Worm (Caenorhabditis elegans): ENCODE results near the gene crls-1.

Gene crls-1

ce11 chrIII:941958-942357 is 32.3 kb upstream of the crls-1 start:
- no peak for TF ChIP-seq B0310.2 (tag; optimal IDR thresholded peaks at IDR 0.05)
- no peak for TF ChIP-seq scrt-1 (GFP tag; IDR thresholded peaks at IDR 0.05)
- TF ChIP-seq hmbx-1 (tag; optimal IDR thresholded peaks at IDR 0.05) = no peak
- TF ChIP-seq F13C5.2 (tag; optimal IDR thresholded peaks at IDR 0.05) = no peak
- no peak for TF ChIP-seq hnd-1 (tag; optimal IDR thresholded peaks at IDR 0.05)
- TF ChIP-seq tbx-37 (GFP tag; conservative IDR thresholded peaks at IDR 0.05) = no peak
- no peak for TF ChIP-seq ets-7 (tag; optimal IDR thresholded peaks at IDR 0.05)
- no peak for TF ChIP-seq hmg-4 (GFP tag; optimal IDR thresholded peaks at IDR 0.05)
- TF ChIP-seq tbx-11 (GFP tag; IDR thresholded peaks at IDR 0.05) = no peak
- no peak for TF ChIP-seq tra-4 (tag; optimal IDR thresholded peaks at IDR 0.05)
- TF ChIP-seq ceh-13 (GFP tag; optimal IDR thresholded peaks at IDR 0.05) = no peak
- TF ChIP-seq aly-1 (tag; optimal IDR thresholded peaks at IDR 0.05) = no peak
- no peak for TF ChIP-seq ama-1 (optimal IDR thresholded peaks at IDR 0.05)
- TF ChIP-seq pes-1 (GFP tag; IDR thresholded peaks at IDR 0.05) = no peak
- TF ChIP-seq sea-1 (GFP tag; conservative IDR thresholded peaks at IDR 0.05) = no peak
- TF ChIP-seq flt-1 (GFP tag; IDR thresholded peaks at IDR 0.05) = no peak
- no peak for TF ChIP-seq ceh-36 (tag; optimal IDR thresholded peaks at IDR 0.05)

ce11 chrIII:938569-938968 is 28.9 kb upstream of the crls-1 start, which contains the start of gene fbxa-22:
Gene fbxa-22 (plus strand): TSS chrIII:938869.
- no peak for TF ChIP-seq scrt-1 (GFP tag; IDR thresholded peaks at IDR 0.05)
- no peak for TF ChIP-seq pes-1 (GFP tag; IDR thresholded peaks at IDR 0.05)
- no peak for TF ChIP-seq tbx-11 (GFP tag; IDR thresholded peaks at IDR 0.05)
- TF ChIP-seq aly-1 (tag; optimal IDR thresholded peaks at IDR 0.05) = no peak

ce11 chrIII:937961-938360 is 28.3 kb upstream of the crls-1 start, which contains the start of gene fbxa-56:
Gene fbxa-56 (minus strand): TSS chrIII:938061.
- TF ChIP-seq ama-1 (optimal IDR thresholded peaks at IDR 0.05) (no peak), F13C5.2 (tag; optimal IDR thresholded peaks at IDR 0.05) (no peak), ceh-36 (tag; optimal IDR thresholded peaks at IDR 0.05) (no peak), flt-1 (GFP tag; IDR thresholded peaks at IDR 0.05) (no peak), tbx-37 (GFP tag; conservative IDR thresholded peaks at IDR 0.05) (no peak), ceh-13 (GFP tag; optimal IDR thresholded peaks at IDR 0.05) (no peak), scrt-1 (GFP tag; IDR thresholded peaks at IDR 0.05) (no peak), hmbx-1 (tag; optimal IDR thresholded peaks at IDR 0.05) (no peak), tra-4 (tag; optimal IDR thresholded peaks at IDR 0.05) (no peak), sea-1 (GFP tag; conservative IDR thresholded peaks at IDR 0.05) (no peak), tbx-11 (GFP tag; IDR thresholded peaks at IDR 0.05) (no peak), aly-1 (tag; optimal IDR thresholded peaks at IDR 0.05) (no peak)

- no peak for TF ChIP-seq tra-4 (tag; optimal IDR thresholded peaks at IDR 0.05)
- no peak for TF ChIP-seq hmbx-1 (tag; optimal IDR thresholded peaks at IDR 0.05)
- no peak for TF ChIP-seq flt-1 (GFP tag; IDR thresholded peaks at IDR 0.05)
- TF ChIP-seq pes-1 (GFP tag; IDR thresholded peaks at IDR 0.05) = no peak
- no peak for TF ChIP-seq sea-1 (GFP tag; conservative IDR thresholded peaks at IDR 0.05)
- no peak for TF ChIP-seq hnd-1 (tag; optimal IDR thresholded peaks at IDR 0.05)
- no peak for TF ChIP-seq tbx-11 (GFP tag; IDR thresholded peaks at IDR 0.05)
- TF ChIP-seq ceh-13 (GFP tag; optimal IDR thresholded peaks at IDR 0.05) = no peak
These were observed 26.4 kb upstream of the crls-1 start, which contains the start of gene fbxa-55 for ce11 chrIII:936037-936507. Gene fbxa-55 (minus strand): TSS chrIII:936087.

- TF ChIP-seq tra-4 (tag; optimal IDR thresholded peaks at IDR 0.05) (peak; percentile 32), hmbx-1 (tag; optimal IDR thresholded peaks at IDR 0.05) (peak; percentile 90), hnd-1 (tag; optimal IDR thresholded peaks at IDR 0.05) (peak; percentile 94), ets-7 (tag; optimal IDR thresholded peaks at IDR 0.05) (peak; percentile 94), aly-1 (tag; optimal IDR thresholded peaks at IDR 0.05) (peak; percentile 84), ceh-36 (tag; optimal IDR thresholded peaks at IDR 0.05) (peak; percentile 85), F13C5.2 (tag; optimal IDR thresholded peaks at IDR 0.05) (peak; percentile 81), B0310.2 (tag; optimal IDR thresholded peaks at IDR 0.05) (peak; percentile 9)
These were observed 21.7 kb upstream of the crls-1 start for ce11 chrIII:931405-931804.

- TF ChIP-seq hmbx-1 (tag; optimal IDR thresholded peaks at IDR 0.05) (no peak), hmg-4 (GFP tag; optimal IDR thresholded peaks at IDR 0.05) (no peak), aly-1 (tag; optimal IDR thresholded peaks at IDR 0.05) (no peak), hnd-1 (tag; optimal IDR thresholded peaks at IDR 0.05) (no peak), flt-1 (GFP tag; IDR thresholded peaks at IDR 0.05) (no peak), tra-4 (tag; optimal IDR thresholded peaks at IDR 0.05) (no peak), scrt-1 (GFP tag; IDR thresholded peaks at IDR 0.05) (no peak), tbx-11 (GFP tag; IDR thresholded peaks at IDR 0.05) (no peak), sea-1 (GFP tag; conservative IDR thresholded peaks at IDR 0.05) (no peak), ceh-36 (tag; optimal IDR thresholded peaks at IDR 0.05) (no peak), pes-1 (GFP tag; IDR thresholded peaks at IDR 0.05) (no peak), F13C5.2 (tag; optimal IDR thresholded peaks at IDR 0.05) (no peak), tbx-37 (GFP tag; conservative IDR thresholded peaks at IDR 0.05) (no peak), ceh-13 (GFP tag; optimal IDR thresholded peaks at IDR 0.05) (no peak), ama-1 (optimal IDR thresholded peaks at IDR 0.05) (no peak), ets-7 (tag; optimal IDR thresholded peaks at IDR 0.05) (no peak), B0310.2 (tag; optimal IDR thresholded peaks at IDR 0.05) (no peak)
These were observed 16.5 kb upstream of the crls-1 start, which contains the start of gene pef-1 for ce11 chrIII:926216-926615. Gene pef-1 (minus strand): TSS chrIII:926316.

ce11 chrIII:919322-919721 is 9.6 kb upstream of the crls-1 start, which contains the start of gene F23H11.7:
Gene F23H11.7 (minus strand): TSS chrIII:919422.
- TF ChIP-seq sea-1 (GFP tag; conservative IDR thresholded peaks at IDR 0.05) (no peak), B0310.2 (tag; optimal IDR thresholded peaks at IDR 0.05) (no peak), ama-1 (optimal IDR thresholded peaks at IDR 0.05) (no peak), hmbx-1 (tag; optimal IDR thresholded peaks at IDR 0.05) (no peak), hnd-1 (tag; optimal IDR thresholded peaks at IDR 0.05) (no peak), ceh-36 (tag; optimal IDR thresholded peaks at IDR 0.05) (no peak), ceh-13 (GFP tag; optimal IDR thresholded peaks at IDR 0.05) (no peak), flt-1 (GFP tag; IDR thresholded peaks at IDR 0.05) (no peak), tra-4 (tag; optimal IDR thresholded peaks at IDR 0.05) (no peak), tbx-37 (GFP tag; conservative IDR thresholded peaks at IDR 0.05) (no peak), ets-7 (tag; optimal IDR thresholded peaks at IDR 0.05) (no peak), aly-1 (tag; optimal IDR thresholded peaks at IDR 0.05) (no peak), scrt-1 (GFP tag; IDR thresholded peaks at IDR 0.05) (no peak), tbx-11 (GFP tag; IDR thresholded peaks at IDR 0.05) (no peak), F13C5.2 (tag; optimal IDR thresholded peaks at IDR 0.05) (no peak)
